Fruit fly (Drosophila melanogaster): Measurements from ENCODE around the gene CG5246.

DNA sequence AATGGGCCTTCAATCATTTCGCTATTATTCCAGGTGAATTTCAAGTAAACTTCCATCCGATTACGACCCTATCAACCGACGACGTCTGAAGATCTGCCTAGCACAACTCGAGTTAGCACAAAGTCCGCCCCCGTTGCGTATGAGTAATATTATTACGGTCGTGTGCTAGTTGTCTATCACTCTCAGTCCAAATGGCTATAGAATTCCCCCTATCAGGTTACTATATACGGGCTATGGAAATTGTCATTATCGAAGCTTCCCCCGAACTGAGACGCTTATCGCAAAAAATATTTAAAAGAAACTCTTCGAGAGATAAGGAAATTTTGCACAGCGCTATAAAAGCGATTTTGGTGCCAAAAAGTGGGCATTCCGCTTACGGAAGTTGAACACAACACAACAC lies at the start of gene CG5246:
- TF ChIP-seq CTCF (optimal IDR thresholded peaks at IDR 0.05) (no peak), CG8478 (optimal IDR thresholded peaks at IDR 0.05) (no peak)
